Worm (Caenorhabditis elegans): Measurements from ENCODE around the gene cest-8.

ce11 chrX:12252189-12252588, 32.7 kb downstream of the cest-8 start:
- no peak for TF ChIP-seq W03F9.2 (tag; optimal IDR thresholded peaks at IDR 0.05)
- TF ChIP-seq him-1 (tag; optimal IDR thresholded peaks at IDR 0.05) = no peak
